Fruit fly (Drosophila melanogaster) whole organism, pupa: Measurements from ENCODE around the gene CG13123.

Experiments used
- Pif1A ChIP-seq: fragments of 200-800 bp; sonication (Bioruptor generic); optimal IDR thresholded peaks from 3 replicates; lab custom pipeline; 2016; ENCODE audit warnings: missing biosample characterization, missing genetic modification characterization
- Snoo ChIP-seq: fragments of 200-800 bp; sonication (Bioruptor generic); optimal IDR thresholded peaks from 3 replicates; lab custom pipeline; 2017; ENCODE audit warnings: missing biosample characterization, mild to moderate bottlenecking, missing genetic modification characterization, inconsistent platforms
- rn ChIP-seq: fragments of 200-800 bp; sonication (Bioruptor generic); IDR thresholded peaks from 2 replicates; pipeline ENCODE4 v1.3.6; 2022; ENCODE audit warnings: missing biosample characterization, missing genetic modification characterization

- TF ChIP-seq Pif1A, result no peak
- TF ChIP-seq rn (GFP tag; lab: Robert Waterston, UW), result no peak
- TF ChIP-seq Snoo (tag; lab: Kevin White, UChicago), result no peak
Measured at dm6 chr2L:9770896-9771295, 22.0 kb downstream of the CG13123 start, which contains the start of gene ppk18.
